1 worm cellular context compared by ENCODE assay signal in the genomic region with DNA sequence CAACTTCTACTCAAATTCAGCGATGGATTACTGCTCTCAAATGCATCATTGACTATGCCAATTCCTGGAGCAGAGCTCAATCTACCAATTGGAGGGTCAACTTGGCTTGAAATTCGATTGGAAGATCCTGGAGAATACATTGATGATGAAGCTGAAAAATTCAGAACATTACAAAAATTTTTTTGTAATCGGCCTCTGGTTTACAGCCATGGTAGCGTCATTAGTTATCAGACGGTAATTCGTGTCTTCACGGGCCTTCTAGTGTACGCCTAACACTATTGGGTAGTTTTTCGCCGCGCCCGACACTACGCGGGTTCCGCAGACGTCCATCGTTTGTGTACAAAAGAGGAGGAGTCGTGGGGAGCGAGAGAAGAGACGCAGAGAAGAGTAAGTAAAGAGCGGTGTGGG.
TF ChIP-seq lines count a peak whose summit lies in the region.

No protein-coding gene starts in this region.

TF ChIP-seq in whole organism, L4 larva, 104 proteins besides CTCF, POLR2A, EP300 and RAD21 (continued from another document):
- TF ChIP-seq nhr-11 (tag; optimal IDR thresholded peaks at IDR 0.05; lab: Kevin White, UChicago) (peak; percentile 49), hif-1 (tag; optimal IDR thresholded peaks at IDR 0.05; lab: Kevin White, UChicago) (peak; percentile 12 to 30), nhr-28 (tag; optimal IDR thresholded peaks at IDR 0.05; lab: Kevin White, UChicago) (peak; percentile 56), lin-13 (GFP tag; optimal IDR thresholded peaks at IDR 0.05; lab: Kevin White, UChicago) (peak; percentile 78), hmg-1.1 (GFP tag; IDR thresholded peaks at IDR 0.05; lab: Robert Waterston, UW) (peak; percentile 88), spr-3 (GFP tag; optimal IDR thresholded peaks at IDR 0.05; lab: Kevin White, UChicago) (peak; percentile 68), zfp-3 (GFP tag; conservative IDR thresholded peaks at IDR 0.05; lab: Robert Waterston, UW) (no peak), sdz-12 (GFP tag; optimal IDR thresholded peaks at IDR 0.05; lab: Kevin White, UChicago) (no peak), duxl-1 (tag; optimal IDR thresholded peaks at IDR 0.05; lab: Kevin White, UChicago; ENCODE audit: poor library complexity) (peak; percentile 92), ztf-7 (tag; optimal IDR thresholded peaks at IDR 0.05; lab: Kevin White, UChicago) (peak; percentile 4), R02D3.7 (tag; optimal IDR thresholded peaks at IDR 0.05; lab: Kevin White, UChicago) (no peak), rbr-2 (tag; optimal IDR thresholded peaks at IDR 0.05; lab: Kevin White, UChicago) (peak; percentile 83), dpl-1 (GFP tag; optimal IDR thresholded peaks at IDR 0.05; lab: Kevin White, UChicago) (peak; percentile 53), attf-4 (tag; optimal IDR thresholded peaks at IDR 0.05; lab: Kevin White, UChicago) (no peak), snpc-4 (tag; optimal IDR thresholded peaks at IDR 0.05; lab: Kevin White, UChicago) (peak; percentile 96), lsy-2 (tag; optimal IDR thresholded peaks at IDR 0.05; lab: Kevin White, UChicago) (peak in 1 of 2 experiments; percentile 77), mxl-3 (GFP tag; optimal IDR thresholded peaks at IDR 0.05; lab: Kevin White, UChicago) (peak; percentile 66), zfp-2 (tag; optimal IDR thresholded peaks at IDR 0.05; lab: Kevin White, UChicago) (peak; percentile 44), daf-8 (GFP tag; IDR thresholded peaks at IDR 0.05; lab: Robert Waterston, UW) (no peak)
